Worm (Caenorhabditis elegans) whole organism, L4 larva: ENCODE data around the gene srx-101.
A peak's percentile ranks its signal among the peaks of the same experiment; 100 is the strongest.

Experiments
- F10B5.3 ChIP-seq: sonication (generic microtip); optimal IDR thresholded peaks from 2 replicates; lab custom pipeline; 2016; ENCODE audit warnings: mild to moderate bottlenecking, missing genetic modification characterization, missing compliant biosample characterization
- F49E8.2 ChIP-seq: sonication (generic microtip); optimal IDR thresholded peaks from 2 replicates; lab custom pipeline; 2016; ENCODE audit warnings: missing compliant biosample characterization, mild to moderate bottlenecking, missing genetic modification characterization, borderline replicate concordance
- R02D3.7 ChIP-seq: fragments of 150-350 bp; sonication (generic microtip); optimal IDR thresholded peaks from 3 replicates; lab custom pipeline; 2014; ENCODE audit warnings: missing biosample characterization, missing genetic modification characterization
- T20F7.1 ChIP-seq: fragments of 200-800 bp; sonication (Bioruptor generic); optimal IDR thresholded peaks from 2 replicates; lab custom pipeline; 2018; ENCODE audit warnings: mild to moderate bottlenecking, missing genetic modification characterization, missing compliant biosample characterization
- T26A8.4 ChIP-seq: fragments of 200-800 bp; sonication (Bioruptor generic); IDR thresholded peaks from 2 replicates; pipeline ENCODE4 v1.3.6; 2022; ENCODE audit warnings: missing genetic modification characterization, missing compliant biosample characterization
- Y75B8A.6 ChIP-seq: fragments of 200-800 bp; sonication (Bioruptor generic); IDR thresholded peaks from 2 replicates; pipeline ENCODE4 v1.3.6; 2022; ENCODE audit warnings: missing genetic modification reagents, missing genetic modification characterization, missing compliant biosample characterization
- aha-1 ChIP-seq: fragments of 150-350 bp; peaks from one replicate; lab custom pipeline; 2014; ENCODE audit warnings: missing biosample characterization, missing genetic modification characterization
- daf-8 ChIP-seq: fragments of 200-800 bp; sonication (Bioruptor generic); IDR thresholded peaks from 2 replicates; pipeline ENCODE4 v1.3.6; 2022; ENCODE audit warnings: missing genetic modification characterization, missing compliant biosample characterization
- dmd-6 ChIP-seq: fragments of 200-800 bp; sonication (Bioruptor generic); IDR thresholded peaks from 2 replicates; pipeline ENCODE4 v1.3.6; 2022; ENCODE audit warnings: missing genetic modification reagents, missing genetic modification characterization, missing compliant biosample characterization
- duxl-1 ChIP-seq: sonication (generic microtip); optimal IDR thresholded peaks from 2 replicates; lab custom pipeline; 2016; ENCODE audit warnings: mild to moderate bottlenecking, missing genetic modification characterization, moderate library complexity, missing compliant biosample characterization; ENCODE audit not compliant: poor library complexity
- dve-1 ChIP-seq: sonication (generic microtip); optimal IDR thresholded peaks from 2 replicates; lab custom pipeline; 2017; ENCODE audit warnings: antibody characterized with exemption, mild to moderate bottlenecking, missing genetic modification characterization, missing compliant biosample characterization; ENCODE audit not compliant: insufficient read depth
- fos-1 ChIP-seq: fragments of 150-350 bp; optimal IDR thresholded peaks from 2 replicates; lab custom pipeline; 2014; ENCODE audit warnings: missing biosample characterization, missing genetic modification characterization
- gei-8 ChIP-seq: fragments of 200-800 bp; sonication (Bioruptor generic); optimal IDR thresholded peaks from 2 replicates; lab custom pipeline; 2018; ENCODE audit warnings: mild to moderate bottlenecking, missing genetic modification characterization, missing compliant biosample characterization
- hif-1 ChIP-seq, 2 experiments: sonication (generic microtip); optimal IDR thresholded peaks; 2 replicates each; lab custom pipeline; 2016 to 2017; ENCODE audit warnings: missing compliant biosample characterization in 2 of 2, missing genetic modification characterization in 2 of 2, missing genetic modification reagents in 2 of 2, missing genotype in 2 of 2, mild to moderate bottlenecking in 1 of 2
- hlh-11 ChIP-seq: fragments of 200-800 bp; sonication (Bioruptor generic); optimal IDR thresholded peaks from 2 replicates; lab custom pipeline; 2018; ENCODE audit warnings: mild to moderate bottlenecking, missing genetic modification characterization, missing compliant biosample characterization
- hlh-30 ChIP-seq: sonication (generic microtip); optimal IDR thresholded peaks from 2 replicates; lab custom pipeline; 2017; ENCODE audit warnings: antibody characterized with exemption, mild to moderate bottlenecking, missing genetic modification characterization, missing compliant biosample characterization; ENCODE audit not compliant: insufficient read depth
- jun-1 ChIP-seq: fragments of 150-350 bp; optimal IDR thresholded peaks from 2 replicates; lab custom pipeline; 2014; ENCODE audit warnings: missing biosample characterization, missing genetic modification reagents, missing genetic modification characterization
- lin-29 ChIP-seq: fragments of 200-800 bp; sonication (Bioruptor generic); IDR thresholded peaks from 2 replicates; pipeline ENCODE4 v1.3.6; 2022; ENCODE audit warnings: missing genetic modification reagents, missing genetic modification characterization, missing compliant biosample characterization
- lin-38 ChIP-seq: fragments of 200-800 bp; sonication (Bioruptor generic); IDR thresholded peaks from 2 replicates; pipeline ENCODE4 v1.3.6; 2022; ENCODE audit warnings: missing genetic modification reagents, missing genetic modification characterization, missing compliant biosample characterization
- lir-3 ChIP-seq: sonication (generic microtip); optimal IDR thresholded peaks from 2 replicates; lab custom pipeline; 2016; ENCODE audit warnings: mild to moderate bottlenecking, missing genetic modification characterization, missing compliant biosample characterization
- lsy-2 ChIP-seq, 2 experiments: fragments of 150-350 bp in 1 of 2; sonication (generic microtip) in 1 of 2; optimal IDR thresholded peaks; 2 replicates each; lab custom pipeline; 2014 to 2017; ENCODE audit warnings: missing biosample characterization in 2 of 2, missing genetic modification characterization in 2 of 2
- mdl-1 ChIP-seq, 2 experiments: fragments of 150-350 bp in 1 of 2; sonication (generic microtip) in 1 of 2; optimal IDR thresholded peaks; 2 replicates each; lab custom pipeline; 2014 to 2017; ENCODE audit warnings: missing biosample characterization in 2 of 2, missing genetic modification characterization in 2 of 2
- mxl-2 ChIP-seq: fragments of 200-800 bp; sonication (Bioruptor generic); conservative IDR thresholded peaks from 2 replicates; pipeline ENCODE4 v1.3.6; 2022; ENCODE audit warnings: missing genetic modification reagents, missing genetic modification characterization, missing compliant biosample characterization
- nhr-102 ChIP-seq: sonication (generic microtip); optimal IDR thresholded peaks from 2 replicates; lab custom pipeline; 2016; ENCODE audit warnings: mild to moderate bottlenecking, missing genetic modification characterization, moderate library complexity, missing compliant biosample characterization
- nhr-11 ChIP-seq: fragments of 150-350 bp; optimal IDR thresholded peaks from 2 replicates; lab custom pipeline; 2014; ENCODE audit warnings: missing biosample characterization, missing genetic modification characterization
- nhr-41 ChIP-seq: fragments of 200-800 bp; sonication (Bioruptor generic); IDR thresholded peaks from 2 replicates; pipeline ENCODE4 v1.3.6; 2022; ENCODE audit warnings: missing genetic modification reagents, missing genetic modification characterization, missing compliant biosample characterization
- nhr-76 ChIP-seq: fragments of 150-350 bp; optimal IDR thresholded peaks from 2 replicates; lab custom pipeline; 2014; ENCODE audit warnings: missing biosample characterization, missing genetic modification characterization
- php-3 ChIP-seq: fragments of 200-800 bp; sonication (Bioruptor generic); IDR thresholded peaks from 2 replicates; pipeline ENCODE4 v1.3.6; 2022; ENCODE audit warnings: missing genetic modification reagents, missing genetic modification characterization, missing compliant biosample characterization
- rbr-2 ChIP-seq: sonication (generic microtip); optimal IDR thresholded peaks from 2 replicates; lab custom pipeline; 2016; ENCODE audit warnings: missing genotype, missing genetic modification characterization, missing compliant biosample characterization
- set-16 ChIP-seq: fragments of 200-800 bp; sonication (Bioruptor generic); IDR thresholded peaks from 2 replicates; pipeline ENCODE4 v1.3.6; 2022; ENCODE audit warnings: missing genetic modification reagents, missing genetic modification characterization, missing compliant biosample characterization
- skn-1 ChIP-seq: fragments of 150-350 bp; optimal IDR thresholded peaks from 2 replicates; lab custom pipeline; 2014; ENCODE audit warnings: missing biosample characterization, missing genetic modification characterization
- spr-1 ChIP-seq: sonication (generic microtip); optimal IDR thresholded peaks from 2 replicates; lab custom pipeline; 2016; ENCODE audit warnings: mild to moderate bottlenecking, missing genetic modification characterization, missing compliant biosample characterization
- spr-3 ChIP-seq: fragments of 200-800 bp; sonication (Bioruptor generic); optimal IDR thresholded peaks from 2 replicates; lab custom pipeline; 2018; ENCODE audit warnings: mild to moderate bottlenecking, missing genetic modification characterization, missing compliant biosample characterization
- ztf-11 ChIP-seq: fragments of 150-350 bp; optimal IDR thresholded peaks from 2 replicates; lab custom pipeline; 2014; ENCODE audit warnings: missing biosample characterization, missing genetic modification characterization
- ztf-7 ChIP-seq: fragments of 150-350 bp; optimal IDR thresholded peaks from 2 replicates; lab custom pipeline; 2014; ENCODE audit warnings: missing biosample characterization, missing genetic modification characterization

Gene srx-101

ce11 chrII:3724175-3724715 is 33.7 kb upstream of the srx-101 start, which contains the start of gene C46E10.1:
C46E10.1 (plus strand) TSS chrII:3724225.
- TF ChIP-seq nhr-41 (GFP tag; lab: Robert Waterston, UW) (no peak), php-3 (GFP tag; lab: Robert Waterston, UW) (no peak), aha-1 (tag; lab: Kevin White, UChicago) (peak; percentile 90)

- TF ChIP-seq daf-8, result no peak
- TF ChIP-seq fos-1, result no peak
- no peak for TF ChIP-seq T26A8.4
- no peak for TF ChIP-seq spr-3 (GFP tag; lab: Kevin White, UChicago)
- TF ChIP-seq lir-3 (tag; lab: Kevin White, UChicago), result no peak
- TF ChIP-seq lin-29, result no peak
- no peak for TF ChIP-seq ztf-7 (tag; lab: Kevin White, UChicago)
- TF ChIP-seq skn-1 (tag; lab: Kevin White, UChicago), result no peak
- no peak for TF ChIP-seq Y75B8A.6 (GFP tag; lab: Robert Waterston, UW)
- no peak for TF ChIP-seq php-3 (GFP tag; lab: Robert Waterston, UW)
- no peak for TF ChIP-seq gei-8 (GFP tag; lab: Kevin White, UChicago)
- TF ChIP-seq rbr-2, result no peak
- TF ChIP-seq aha-1 (tag; lab: Kevin White, UChicago), result no peak
These were observed 30.5 kb upstream of the srx-101 start, which contains the start of gene C46E10.3 for ce11 chrII:3721016-3721415. C46E10.3 (plus strand) TSS chrII:3721316.

- TF ChIP-seq fos-1, result no peak
- TF ChIP-seq mxl-2 (GFP tag; lab: Robert Waterston, UW), result no peak
- TF ChIP-seq F10B5.3 (tag; lab: Kevin White, UChicago), result no peak
- TF ChIP-seq ztf-11 (tag; lab: Kevin White, UChicago), result no peak
- no peak for TF ChIP-seq duxl-1 (tag; lab: Kevin White, UChicago)
- TF ChIP-seq hlh-11 (tag; lab: Kevin White, UChicago), result no peak
- no peak for TF ChIP-seq set-16
- no peak for TF ChIP-seq nhr-102 (tag; lab: Kevin White, UChicago)
- TF ChIP-seq jun-1 (tag; lab: Kevin White, UChicago), result no peak
- no peak for TF ChIP-seq hlh-30
- TF ChIP-seq T20F7.1 (GFP tag; lab: Kevin White, UChicago), result no peak
- no peak for TF ChIP-seq R02D3.7 (tag; lab: Kevin White, UChicago)
- TF ChIP-seq dmd-6 (GFP tag; lab: Robert Waterston, UW), result no peak
- no peak for TF ChIP-seq spr-1
- no peak for TF ChIP-seq nhr-11 (tag; lab: Kevin White, UChicago)
- no peak for TF ChIP-seq F49E8.2 (tag; lab: Kevin White, UChicago)
- no peak for TF ChIP-seq mdl-1 (tag; optimal IDR thresholded peaks at IDR 0.05; lab: Kevin White, UChicago)
- no peak for TF ChIP-seq nhr-76 (tag; lab: Kevin White, UChicago)
- no peak for TF ChIP-seq hif-1 (tag; optimal IDR thresholded peaks at IDR 0.05; lab: Kevin White, UChicago)
These were observed 26.4 kb upstream of the srx-101 start, which contains the start of gene fbxc-52 for ce11 chrII:3716961-3717360. fbxc-52 (plus strand) TSS chrII:3717261.

ce11 chrII:3716455-3716854 is 25.9 kb upstream of the srx-101 start, which contains the start of gene srh-99:
srh-99 (minus strand) TSS chrII:3716555.
- TF ChIP-seq lin-38 (GFP tag; lab: Robert Waterston, UW) (no peak), lsy-2 (tag; optimal IDR thresholded peaks at IDR 0.05; lab: Kevin White, UChicago) (no peak), aha-1 (tag; lab: Kevin White, UChicago) (no peak), dve-1 (tag; lab: Kevin White, UChicago) (no peak)
